Fruit fly (Drosophila melanogaster) Kc167 (cell line): ENCODE results near the gene CG9515.

Experiments
- Myc ChIP-seq: fragments of >200 bp; optimal IDR thresholded peaks from 2 replicates; lab custom pipeline; 2017; ENCODE audit warnings: missing external identifiers
- Sin3A ChIP-seq: fragments of >200 bp; optimal IDR thresholded peaks from 2 replicates; lab custom pipeline; 2018; ENCODE audit warnings: missing external identifiers
- h ChIP-seq: fragments of >200 bp; optimal IDR thresholded peaks from 3 replicates; lab custom pipeline; 2018; ENCODE audit warnings: missing external identifiers
- insv ChIP-seq: fragments of >200 bp; optimal IDR thresholded peaks from 3 replicates; lab custom pipeline; 2018; ENCODE audit warnings: missing external identifiers
- psq ChIP-seq: fragments of >200 bp; optimal IDR thresholded peaks from 2 replicates; lab custom pipeline; 2017; ENCODE audit warnings: missing external identifiers
- ttk ChIP-seq: sonication (Bioruptor generic); optimal IDR thresholded peaks from 2 replicates; lab custom pipeline; 2017; ENCODE audit warnings: missing external identifiers

- TF ChIP-seq Sin3A (no peak), psq (lab: Kevin White, UChicago) (no peak), Myc (no peak), ttk (lab: Kevin White, UChicago) (no peak), insv (lab: Kevin White, UChicago) (no peak), h (lab: Kevin White, UChicago) (no peak)
Observed at dm6 chr2L:8948650-8949049, 5.6 kb upstream of the CG9515 start.
